Fruit fly (Drosophila melanogaster): ENCODE measurements around the gene rsh.

rsh gene

dm6 chrX:13023777-13024176 lies 35.4 kb downstream of the rsh start:
- no peak for TF ChIP-seq CTCF (optimal IDR thresholded peaks at IDR 0.05)
- no peak for TF ChIP-seq CG8478 (optimal IDR thresholded peaks at IDR 0.05)

DNA sequence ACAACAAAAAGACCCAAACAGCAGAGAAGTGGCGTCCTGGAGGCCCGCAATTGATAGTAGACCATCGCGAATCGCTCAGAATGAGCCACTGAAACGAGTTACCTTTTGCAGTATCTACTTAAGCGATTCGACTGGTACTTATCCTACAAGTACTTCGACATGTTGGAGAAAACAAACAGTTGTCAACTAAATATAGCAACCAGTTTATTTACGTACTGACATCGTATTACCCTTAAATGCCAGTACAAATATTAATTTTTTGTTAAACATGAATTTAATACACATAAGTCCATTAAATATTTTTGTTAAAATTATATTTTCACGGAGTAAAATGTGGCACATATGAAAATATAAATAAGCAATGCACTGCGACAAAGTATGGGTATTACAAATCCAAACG lies 66.8 kb downstream of the rsh start, which contains the start of gene CG12715:
Gene CG12715 (minus strand): TSS at position 101 of the 400 bp plus-strand sequence.
- TF ChIP-seq CTCF (optimal IDR thresholded peaks at IDR 0.05) (no peak), CG8478 (optimal IDR thresholded peaks at IDR 0.05) (no peak)

dm6 chrX:13087333-13087828 lies 99.0 kb downstream of the rsh start:
- no peak for TF ChIP-seq CTCF (optimal IDR thresholded peaks at IDR 0.05)
- no peak for TF ChIP-seq CG8478 (optimal IDR thresholded peaks at IDR 0.05)

- TF ChIP-seq CTCF (optimal IDR thresholded peaks at IDR 0.05) (no peak), CG8478 (optimal IDR thresholded peaks at IDR 0.05) (no peak)
Measured at dm6 chrX:13088025-13088805, 99.8 kb downstream of the rsh start.

- TF ChIP-seq CTCF (optimal IDR thresholded peaks at IDR 0.05) (no peak), CG8478 (optimal IDR thresholded peaks at IDR 0.05) (no peak)
Measured at dm6 chrX:13089375-13089774, 101.0 kb downstream of the rsh start.

DNA sequence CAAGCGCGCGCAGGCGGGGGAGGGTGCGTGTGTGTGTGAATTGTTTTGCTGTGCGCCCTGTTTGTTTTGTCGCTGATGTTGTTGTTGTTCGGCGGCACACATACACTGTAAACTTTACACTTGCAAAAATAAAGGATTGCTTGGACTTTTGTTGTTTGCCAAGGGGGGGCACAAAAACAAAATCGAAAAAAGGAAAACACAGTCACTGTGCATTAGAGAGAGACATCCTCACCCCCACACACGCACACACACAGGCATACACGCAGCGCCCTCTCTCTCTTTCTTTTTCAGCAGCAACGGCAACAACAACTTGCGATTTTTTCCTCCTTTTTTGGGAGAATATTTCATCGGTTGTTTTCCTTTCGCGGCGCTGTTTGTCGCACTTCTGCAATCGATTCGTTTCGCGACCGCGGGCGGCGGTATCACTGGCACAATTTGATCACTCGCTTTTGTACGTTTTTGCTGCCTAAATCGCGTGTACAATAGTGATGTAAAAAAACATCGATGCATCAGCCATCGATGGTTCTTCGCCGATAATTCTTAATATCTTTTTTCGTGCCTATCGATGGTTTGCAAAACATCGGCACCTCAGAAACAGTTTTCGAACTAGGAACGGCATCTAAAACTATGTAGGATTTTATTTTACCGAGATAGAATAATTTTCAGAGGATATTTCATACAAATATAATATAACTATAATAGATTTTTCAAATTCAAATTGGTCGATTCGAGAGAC lies 101.7 kb downstream of the rsh start, which contains the start of gene hep:
Gene hep (minus strand): TSS at position 515 of the 736 bp plus-strand sequence.
- no peak for TF ChIP-seq CG8478 (optimal IDR thresholded peaks at IDR 0.05)
- TF ChIP-seq CTCF (optimal IDR thresholded peaks at IDR 0.05) = no peak

- TF ChIP-seq CG8478 (optimal IDR thresholded peaks at IDR 0.05) = no peak
- TF ChIP-seq CTCF (optimal IDR thresholded peaks at IDR 0.05) = no peak
Measured at dm6 chrX:13090656-13091261, 102.3 kb downstream of the rsh start, which contains the start of gene lic. Gene lic, plus strand, starts transcription at chrX:13091145.

- TF ChIP-seq CG8478 (optimal IDR thresholded peaks at IDR 0.05) (no peak), CTCF (optimal IDR thresholded peaks at IDR 0.05) (no peak)
Measured at dm6 chrX:13091859-13092258, 103.4 kb downstream of the rsh start.

dm6 chrX:13094085-13094764 lies 105.8 kb downstream of the rsh start, which contains the start of gene CG2200:
Gene CG2200, plus strand, starts transcription at chrX:13094299.
- no peak for TF ChIP-seq CG8478 (optimal IDR thresholded peaks at IDR 0.05)
- TF ChIP-seq CTCF (optimal IDR thresholded peaks at IDR 0.05) = no peak

- TF ChIP-seq CG8478 (optimal IDR thresholded peaks at IDR 0.05) (no peak), CTCF (optimal IDR thresholded peaks at IDR 0.05) (no peak)
Measured at dm6 chrX:13099919-13100318, 111.5 kb downstream of the rsh start.

- TF ChIP-seq CTCF (optimal IDR thresholded peaks at IDR 0.05) (no peak), CG8478 (optimal IDR thresholded peaks at IDR 0.05) (no peak)
Measured at dm6 chrX:13101817-13102216, 113.4 kb downstream of the rsh start.

dm6 chrX:13104571-13104970 lies 116.2 kb downstream of the rsh start:
- TF ChIP-seq CG8478 (optimal IDR thresholded peaks at IDR 0.05) (no peak), CTCF (optimal IDR thresholded peaks at IDR 0.05) (no peak)

- TF ChIP-seq CTCF (optimal IDR thresholded peaks at IDR 0.05) = no peak
- TF ChIP-seq CG8478 (optimal IDR thresholded peaks at IDR 0.05) = no peak
Measured at dm6 chrX:13105220-13105619, 116.8 kb downstream of the rsh start.

dm6 chrX:13108144-13108824 lies 119.9 kb downstream of the rsh start, which contains the start of gene Fer3HCH:
Gene Fer3HCH, minus strand, starts transcription at chrX:13108194.
- TF ChIP-seq CG8478 (optimal IDR thresholded peaks at IDR 0.05) = no peak
- TF ChIP-seq CTCF (optimal IDR thresholded peaks at IDR 0.05) = no peak

Data from S2 (cell line).